Worm (Caenorhabditis elegans): Measurements from ENCODE around the gene str-204.

DNA sequence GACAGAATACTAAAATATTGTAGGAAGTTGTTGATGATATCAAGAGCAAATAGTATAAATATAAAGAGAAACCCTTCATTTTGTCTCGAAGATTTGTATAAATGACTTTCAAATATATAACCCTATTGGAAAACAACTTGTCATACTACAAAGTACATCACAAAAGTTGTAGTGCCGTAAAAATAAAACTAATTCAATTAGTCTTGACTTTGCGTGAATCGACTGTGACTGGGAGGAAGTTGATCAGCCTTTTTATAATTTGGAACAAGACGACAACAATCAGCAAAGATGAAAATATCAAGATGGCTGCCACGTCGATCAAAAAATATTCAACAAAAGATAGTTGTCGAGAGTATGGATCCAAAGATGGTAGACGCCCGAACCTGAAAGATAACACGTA is 17.6 kb upstream of the str-204 start, which contains the start of gene ugt-40:
- TF ChIP-seq sptf-1 (tag; optimal IDR thresholded peaks at IDR 0.05) (no peak), drap-1 (GFP tag; optimal IDR thresholded peaks at IDR 0.05) (no peak), ztf-11 (tag; optimal IDR thresholded peaks at IDR 0.05) (no peak), nhr-237 (tag; optimal IDR thresholded peaks at IDR 0.05) (no peak), zip-8 (tag; optimal IDR thresholded peaks at IDR 0.05) (no peak), lin-13 (tag; optimal IDR thresholded peaks at IDR 0.05) (no peak), pha-4 (tag; optimal IDR thresholded peaks at IDR 0.05) (no peak), ham-2 (GFP tag; optimal IDR thresholded peaks at IDR 0.05) (no peak), flh-1 (GFP tag; optimal IDR thresholded peaks at IDR 0.05) (no peak), elt-3 (tag; optimal IDR thresholded peaks at IDR 0.05) (no peak), unc-62 (GFP tag; optimal IDR thresholded peaks at IDR 0.05) (no peak), elt-1 (tag; optimal IDR thresholded peaks at IDR 0.05; ENCODE audit: borderline replicate concordance, insufficient read depth) (no peak), bed-3 (GFP tag; optimal IDR thresholded peaks at IDR 0.05) (no peak)
